Worm (Caenorhabditis elegans): ENCODE results near the gene snf-6.

DNA sequence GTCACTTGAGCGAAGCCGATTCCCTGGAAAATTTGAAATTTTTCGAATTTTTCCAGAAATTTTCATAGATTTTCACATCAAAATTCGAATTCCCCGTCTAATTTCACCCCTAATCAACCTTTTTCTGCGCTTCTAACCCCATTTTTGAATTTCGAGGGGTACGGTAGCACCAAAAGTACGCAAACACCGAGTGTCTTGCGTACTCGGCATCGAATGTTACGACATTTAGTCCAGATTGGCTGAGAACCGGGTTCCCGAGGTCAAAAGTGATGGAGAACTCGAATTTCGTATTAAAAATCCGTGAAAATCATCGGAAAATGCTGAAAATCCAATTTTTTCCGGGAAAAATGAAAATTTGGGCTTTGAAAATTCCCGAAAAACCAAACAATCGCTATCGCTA lies 4.2 kb downstream of the snf-6 start:
- TF ChIP-seq ama-1 (optimal IDR thresholded peaks at IDR 0.05) (no peak), flt-1 (GFP tag; IDR thresholded peaks at IDR 0.05) (no peak), aly-1 (tag; optimal IDR thresholded peaks at IDR 0.05) (no peak), B0310.2 (tag; optimal IDR thresholded peaks at IDR 0.05) (no peak)

Data from whole organism, early embryonic.